Worm (Caenorhabditis elegans) whole organism, young adult: Measurements from ENCODE around the gene R08C7.4.
A peak's percentile ranks its signal among the peaks of the same experiment; 100 is the strongest.
"Not testable (repeated sequence)": the region's sequence is repeated elsewhere in the genome, so short reads cannot be mapped to it uniquely, and the experiment has no call there.

Experiments
- B0019.2 ChIP-seq: fragments of 200-800 bp; sonication (Bioruptor generic); conservative IDR thresholded peaks from 2 replicates; pipeline ENCODE4 v1.3.6; 2022; ENCODE audit warnings: missing genetic modification reagents, missing genetic modification characterization, missing compliant biosample characterization
- F33H1.4 ChIP-seq: fragments of 200-800 bp; sonication (Bioruptor generic); IDR thresholded peaks from 2 replicates; pipeline ENCODE4 v1.3.6; 2022; ENCODE audit warnings: missing genetic modification reagents, missing genetic modification characterization, missing compliant biosample characterization
- F39B2.1 ChIP-seq: fragments of 200-800 bp; sonication (Bioruptor generic); IDR thresholded peaks from 2 replicates; pipeline ENCODE4 v1.3.6; 2022; ENCODE audit warnings: missing genetic modification reagents, missing genetic modification characterization, missing compliant biosample characterization
- F49E8.2 ChIP-seq: sonication (generic microtip); optimal IDR thresholded peaks from 3 replicates; lab custom pipeline; 2017; ENCODE audit warnings: missing genetic modification characterization, mild to moderate bottlenecking, missing compliant biosample characterization, antibody characterized with exemption, moderate library complexity; ENCODE audit not compliant: insufficient read depth
- Y53G8AR.9 ChIP-seq: fragments of 200-800 bp; sonication (Bioruptor generic); conservative IDR thresholded peaks from 2 replicates; pipeline ENCODE4 v1.3.6; 2022; ENCODE audit warnings: missing genetic modification reagents, missing genetic modification characterization, missing compliant biosample characterization
- Y56A3A.18 ChIP-seq: fragments of 200-800 bp; sonication (Bioruptor generic); IDR thresholded peaks from 2 replicates; pipeline ENCODE4 v1.3.6; 2022; ENCODE audit warnings: missing genetic modification reagents, missing genetic modification characterization, missing compliant biosample characterization
- Y79H2A.3 ChIP-seq: fragments of 200-800 bp; sonication (Bioruptor generic); conservative IDR thresholded peaks from 2 replicates; pipeline ENCODE4 v1.3.6; 2022; ENCODE audit warnings: missing genetic modification reagents, missing genetic modification characterization, missing compliant biosample characterization
- Y95B8A.8 ChIP-seq: fragments of 200-800 bp; sonication (Bioruptor generic); IDR thresholded peaks from 2 replicates; pipeline ENCODE4 v1.3.6; 2022; ENCODE audit warnings: missing genetic modification reagents, missing genetic modification characterization, missing compliant biosample characterization
- ama-1 ChIP-seq, 3 experiments: fragments of 150-350 bp in 1 of 3; sonication (generic microtip) in 2 of 3; optimal IDR thresholded peaks; 2 replicates each; lab custom pipeline; 2014 to 2018; ENCODE audit warnings: missing biosample characterization in 2 of 3, missing genetic modification characterization in 2 of 3, missing genetic modification reagents in 2 of 3
- athp-1 ChIP-seq: sonication (generic microtip); optimal IDR thresholded peaks from 2 replicates; lab custom pipeline; 2017; ENCODE audit warnings: mild to moderate bottlenecking, missing genetic modification characterization, missing compliant biosample characterization
- attf-5 ChIP-seq: fragments of 200-800 bp; sonication (Bioruptor generic); optimal IDR thresholded peaks from 2 replicates; lab custom pipeline; 2018; ENCODE audit warnings: mild to moderate bottlenecking, missing genetic modification characterization, missing compliant biosample characterization
- bed-1 ChIP-seq: fragments of 200-800 bp; sonication (Bioruptor generic); IDR thresholded peaks from 2 replicates; pipeline ENCODE4 v1.3.6; 2022; ENCODE audit warnings: missing genetic modification reagents, missing genetic modification characterization, missing compliant biosample characterization
- cebp-1 ChIP-seq, 2 experiments: fragments of 200-800 bp in 1 of 2; sonication (Bioruptor generic) in 1 of 2; sonication (generic microtip) in 1 of 2; IDR thresholded peaks in 1 of 2; optimal IDR thresholded peaks in 1 of 2; 2 replicates each; pipeline versions ENCODE4 v1.3.6 to Lab custom; 2017 to 2022; ENCODE audit warnings: missing compliant biosample characterization in 2 of 2, missing genetic modification characterization in 2 of 2, mild to moderate bottlenecking in 1 of 2, missing genetic modification reagents in 1 of 2, moderate library complexity in 1 of 2
- cebp-2 ChIP-seq: fragments of 200-800 bp; sonication (Bioruptor generic); IDR thresholded peaks from 2 replicates; pipeline ENCODE4 v1.3.6; 2022; ENCODE audit warnings: missing genetic modification characterization, missing compliant biosample characterization
- ceh-40 ChIP-seq: fragments of 200-800 bp; sonication (Bioruptor generic); IDR thresholded peaks from 2 replicates; pipeline ENCODE4 v1.3.6; 2022; ENCODE audit warnings: missing genetic modification characterization, missing compliant biosample characterization
- dox-1 ChIP-seq: fragments of 200-800 bp; sonication (Bioruptor generic); IDR thresholded peaks from 2 replicates; pipeline ENCODE4 v1.3.6; 2022; ENCODE audit warnings: missing genetic modification reagents, missing genetic modification characterization, missing compliant biosample characterization
- egl-44 ChIP-seq: fragments of 200-800 bp; sonication (Bioruptor generic); IDR thresholded peaks from 2 replicates; pipeline ENCODE4 v1.3.6; 2022; ENCODE audit warnings: missing genetic modification reagents, missing genetic modification characterization, missing compliant biosample characterization
- egrh-3 ChIP-seq: fragments of 200-800 bp; sonication (Bioruptor generic); IDR thresholded peaks from 2 replicates; pipeline ENCODE4 v1.3.6; 2022; ENCODE audit warnings: missing genetic modification reagents, missing genetic modification characterization, missing compliant biosample characterization
- ekl-4 ChIP-seq: fragments of 200-800 bp; sonication (Bioruptor generic); IDR thresholded peaks from 2 replicates; pipeline ENCODE4 v1.3.6; 2022; ENCODE audit warnings: missing genetic modification reagents, missing genetic modification characterization, missing compliant biosample characterization
- hrde-1 ChIP-seq: sonication (generic microtip); optimal IDR thresholded peaks from 2 replicates; lab custom pipeline; 2016; ENCODE audit warnings: missing genetic modification characterization, mild to moderate bottlenecking, missing compliant biosample characterization, moderate library complexity, missing genotype, missing genetic modification reagents, borderline replicate concordance
- madf-6 ChIP-seq: fragments of 200-800 bp; sonication (Bioruptor generic); IDR thresholded peaks from 2 replicates; pipeline ENCODE4 v1.3.6; 2022; ENCODE audit warnings: missing genetic modification reagents, missing genetic modification characterization, missing compliant biosample characterization
- mcd-1 ChIP-seq: fragments of 200-800 bp; sonication (Bioruptor generic); IDR thresholded peaks from 2 replicates; pipeline ENCODE4 v1.3.6; 2022; ENCODE audit warnings: missing genetic modification reagents, missing genetic modification characterization, missing compliant biosample characterization
- pbrm-1 ChIP-seq: fragments of 200-800 bp; sonication (Bioruptor generic); IDR thresholded peaks from 2 replicates; pipeline ENCODE4 v1.3.6; 2022; ENCODE audit warnings: missing genetic modification reagents, missing genetic modification characterization, missing compliant biosample characterization
- rcor-1 ChIP-seq: fragments of 200-800 bp; sonication (Bioruptor generic); IDR thresholded peaks from 2 replicates; pipeline ENCODE4 v1.3.6; 2022; ENCODE audit warnings: missing genetic modification reagents, missing genetic modification characterization, missing compliant biosample characterization
- rec-8 ChIP-seq, 2 experiments: sonication (generic microtip); optimal IDR thresholded peaks; 2 replicates each; lab custom pipeline; 2016; ENCODE audit warnings: mild to moderate bottlenecking in 2 of 2, missing genetic modification characterization in 2 of 2, missing genetic modification reagents in 2 of 2, missing genotype in 2 of 2, missing biosample characterization in 1 of 2, missing compliant biosample characterization in 1 of 2, moderate library complexity in 1 of 2
- repo-1 ChIP-seq: sonication (generic microtip); optimal IDR thresholded peaks from 2 replicates; lab custom pipeline; 2017; ENCODE audit warnings: mild to moderate bottlenecking, missing genetic modification characterization, missing compliant biosample characterization
- snpc-1.1 ChIP-seq: sonication (generic microtip); optimal IDR thresholded peaks from 2 replicates; lab custom pipeline; 2017; ENCODE audit warnings: missing genetic modification characterization, mild to moderate bottlenecking, missing compliant biosample characterization, antibody characterized with exemption, moderate library complexity, missing genotype, missing genetic modification reagents; ENCODE audit not compliant: insufficient read depth
- snpc-1.3 ChIP-seq: sonication (generic microtip); optimal IDR thresholded peaks from 2 replicates; lab custom pipeline; 2017; ENCODE audit warnings: missing genetic modification characterization, mild to moderate bottlenecking, missing compliant biosample characterization, antibody characterized with exemption, moderate library complexity, missing genotype, missing genetic modification reagents; ENCODE audit not compliant: insufficient read depth
- snpc-3.4 ChIP-seq: sonication (generic microtip); optimal IDR thresholded peaks from 2 replicates; lab custom pipeline; 2017; ENCODE audit warnings: missing genetic modification characterization, mild to moderate bottlenecking, missing compliant biosample characterization, antibody characterized with exemption, moderate library complexity, missing genotype, missing genetic modification reagents
- snpc-4 ChIP-seq, 5 experiments: fragments of 150-350 bp in 1 of 5; sonication (generic microtip) in 4 of 5; optimal IDR thresholded peaks; 2 replicates each; lab custom pipeline; 2014 to 2018; ENCODE audit warnings: missing genetic modification characterization in 5 of 5, missing biosample characterization in 3 of 5, antibody characterized with exemption in 2 of 5, mild to moderate bottlenecking in 2 of 5, missing compliant biosample characterization in 2 of 5, missing genotype in 2 of 5, moderate library complexity in 2 of 5, missing genetic modification reagents in 1 of 5
- zfh-2 ChIP-seq: fragments of 200-800 bp; sonication (Bioruptor generic); conservative IDR thresholded peaks from 2 replicates; pipeline ENCODE4 v1.3.6; 2022; ENCODE audit warnings: missing genetic modification reagents, missing genetic modification characterization, missing compliant biosample characterization
- ztf-18 ChIP-seq: sonication (generic microtip); optimal IDR thresholded peaks from 2 replicates; lab custom pipeline; 2016; ENCODE audit warnings: missing genotype, mild to moderate bottlenecking, missing genetic modification characterization, missing compliant biosample characterization

R08C7.4 gene

DNA sequence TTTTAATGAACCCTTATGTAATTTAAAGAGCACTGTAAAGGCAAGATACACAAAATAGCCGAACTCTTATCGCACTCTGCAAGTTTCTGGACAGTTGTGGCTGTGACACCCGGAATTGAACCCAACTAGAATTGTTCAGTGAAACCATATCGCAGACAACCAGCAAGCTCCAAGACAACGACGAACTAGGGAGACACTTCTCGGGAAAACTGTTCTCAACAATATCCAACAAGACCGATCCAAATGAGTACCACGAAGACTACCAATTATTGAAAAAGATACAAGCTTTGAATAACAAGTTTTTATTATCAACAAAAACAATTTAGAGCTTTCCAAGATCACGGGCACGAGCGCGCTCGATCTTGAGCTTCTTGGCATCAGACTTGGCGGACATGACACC is 46.0 kb upstream of the R08C7.4 start (continued):
- TF ChIP-seq Y95B8A.8 (GFP tag; lab: Robert Waterston, UW) (peak; percentile 75), F33H1.4 (GFP tag; lab: Robert Waterston, UW) (peak; percentile 57), snpc-1.3 (tag; lab: Kevin White, UChicago) (peak; percentile 10), bed-1 (GFP tag; lab: Robert Waterston, UW) (peak; percentile 28; the same call in 1 of the 2 replicates), athp-1 (tag; lab: Kevin White, UChicago) (peak; percentile 55), B0019.2 (GFP tag; lab: Robert Waterston, UW) (0 out of 2 replicates have a peak, but pooled peaks have one; percentile 13), snpc-4 (GFP tag; optimal IDR thresholded peaks at IDR 0.05; lab: Kevin White, UChicago) (peak; percentile 6), snpc-4 (tag; optimal IDR thresholded peaks at IDR 0.05; lab: Kevin White, UChicago) (peak in 2 of 4 experiments; percentile 42 to 53), egl-44 (peak; percentile 17; the same call in 1 of the 2 replicates), rcor-1 (GFP tag; lab: Robert Waterston, UW) (peak; percentile 87; the same call in 1 of the 2 replicates), repo-1 (tag; lab: Kevin White, UChicago) (peak; percentile 32), cebp-2 (GFP tag; lab: Robert Waterston, UW) (peak; percentile 75; the same call in 1 of the 2 replicates), F39B2.1 (peak; percentile 87; the same call in 1 of the 2 replicates), snpc-1.1 (tag; lab: Kevin White, UChicago) (peak; percentile 34), cebp-1 (tag; optimal IDR thresholded peaks at IDR 0.05; lab: Kevin White, UChicago) (peak; percentile 47), ceh-40 (GFP tag; lab: Robert Waterston, UW) (peak; percentile 60; the same call in 1 of the 2 replicates), Y53G8AR.9 (GFP tag; lab: Robert Waterston, UW) (peak; percentile 82), madf-6 (peak; percentile 87), Y79H2A.3 (GFP tag; lab: Robert Waterston, UW) (0 out of 2 replicates have a peak, but pooled peaks have one; percentile 22), snpc-3.4 (tag; lab: Kevin White, UChicago) (peak; percentile 30), rec-8 (tag; optimal IDR thresholded peaks at IDR 0.05; lab: Kevin White, UChicago) (peak in 1 of 2 experiments; percentile 54), ama-1 (GFP tag; optimal IDR thresholded peaks at IDR 0.05; lab: Kevin White, UChicago) (peak in 1 of 2 experiments; percentile 49), F49E8.2 (tag; lab: Kevin White, UChicago) (peak; percentile 84), ekl-4 (GFP tag; lab: Robert Waterston, UW) (peak; percentile 74), ztf-18 (tag; lab: Kevin White, UChicago) (peak; percentile 51), hrde-1 (tag; lab: Kevin White, UChicago) (peak; percentile 95), Y56A3A.18 (GFP tag; lab: Robert Waterston, UW) (peak; percentile 88), dox-1 (peak; percentile 78), mcd-1 (GFP tag; lab: Robert Waterston, UW) (peak; percentile 71), attf-5 (GFP tag; lab: Kevin White, UChicago) (peak; percentile 17)
- TF ChIP-seq cebp-1 (GFP tag; IDR thresholded peaks at IDR 0.05; lab: Robert Waterston, UW); ama-1 (optimal IDR thresholded peaks at IDR 0.05; lab: Kevin White, UChicago): not testable (repeated sequence)

DNA sequence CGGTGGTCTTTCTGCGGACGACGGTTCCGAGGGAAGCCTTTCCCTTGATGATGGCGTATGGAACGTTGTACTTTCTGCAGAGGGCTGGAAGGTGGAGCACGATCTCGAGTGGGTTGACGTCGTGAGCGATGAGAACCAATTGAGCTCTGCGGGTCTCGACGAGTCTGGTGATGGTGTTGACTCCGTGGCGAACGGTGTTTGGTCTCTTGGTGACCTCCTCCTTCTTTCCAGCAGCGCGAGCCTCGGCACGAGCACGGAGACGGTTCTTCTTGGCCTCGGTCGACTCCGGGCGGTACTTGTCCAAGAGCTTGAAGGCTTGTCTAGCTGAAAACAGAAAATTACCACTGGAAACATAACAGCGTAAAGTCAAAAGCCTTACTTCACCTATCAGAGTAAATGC is 45.4 kb upstream of the R08C7.4 start:
- 0 out of 2 replicates have a peak, but pooled peaks have one; percentile 2 for TF ChIP-seq pbrm-1 (GFP tag; lab: Robert Waterston, UW)
- 0 out of 2 replicates have a peak, but pooled peaks have one; percentile 8 for TF ChIP-seq zfh-2 (GFP tag; lab: Robert Waterston, UW)
- TF ChIP-seq mcd-1 (GFP tag; lab: Robert Waterston, UW) = 0 out of 2 replicates have a peak, but pooled peaks have one; percentile 19
- TF ChIP-seq egrh-3 (GFP tag; lab: Robert Waterston, UW) = peak; percentile 79; the same call in 1 of the 2 replicates
